Worm (Caenorhabditis elegans): ENCODE measurements around the gene gln-6.

ce11 chrIV:9714264-9714663 lies 26.4 kb downstream of the gln-6 start:
- TF ChIP-seq nhr-77 (tag; optimal IDR thresholded peaks at IDR 0.05), result no peak
- TF ChIP-seq fkh-10 (GFP tag; optimal IDR thresholded peaks at IDR 0.05), result no peak
- no peak for TF ChIP-seq lin-15B (tag; optimal IDR thresholded peaks at IDR 0.05)
- TF ChIP-seq ama-1 (optimal IDR thresholded peaks at IDR 0.05), result no peak
- no peak for TF ChIP-seq grh-1 (GFP tag; IDR thresholded peaks at IDR 0.05)
- TF ChIP-seq unc-86 (tag; optimal IDR thresholded peaks at IDR 0.05), result no peak
- TF ChIP-seq aly-2 (tag; optimal IDR thresholded peaks at IDR 0.05), result no peak
